Fruit fly (Drosophila melanogaster) S2 (cell line): Measurements from ENCODE around the gene spi.

ENCODE experiments used
- CG8478 ChIP-seq: fragments of >200 bp; optimal IDR thresholded peaks from 2 replicates; lab custom pipeline; 2018
- CTCF ChIP-seq, 2 experiments: fragments of >200 bp; optimal IDR thresholded peaks; 2 replicates each; lab custom pipeline; 2018

DNA sequence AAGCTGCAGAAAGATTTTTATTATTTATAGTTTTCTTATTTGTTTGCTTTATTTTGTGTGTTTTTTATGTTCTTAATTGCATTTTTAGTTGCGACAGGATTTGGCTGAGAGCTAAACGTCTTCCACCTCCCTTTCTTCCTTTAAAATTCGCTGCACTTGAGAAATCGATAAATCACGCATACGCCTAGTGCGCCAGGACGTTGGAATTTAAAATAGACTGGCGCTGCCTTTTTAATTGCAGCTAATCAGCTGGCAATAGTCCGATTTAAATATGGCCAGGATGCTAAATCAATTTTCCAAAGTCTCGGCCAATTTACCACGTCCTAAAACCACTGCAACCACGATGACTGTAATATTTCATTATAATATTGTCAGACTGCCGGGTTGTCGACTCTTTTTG is 50.3 kb downstream of the spi start:
- TF ChIP-seq CTCF (optimal IDR thresholded peaks at IDR 0.05; lab: Kevin White, UChicago) (no peak), CG8478 (lab: Kevin White, UChicago) (no peak)
